Fruit fly (Drosophila melanogaster): ENCODE results near the gene CG5397.
A peak's percentile ranks its signal among the peaks of the same experiment; 100 is the strongest.

The CG5397 gene

dm6 chr2L:1230691-1231090 lies 9.1 kb upstream of the CG5397 start (continued):
- TF ChIP-seq CG34376 (GFP tag; optimal IDR thresholded peaks at IDR 0.05): no peak
- peak; percentile 20 for TF ChIP-seq Dip3 (GFP tag; optimal IDR thresholded peaks at IDR 0.05)
- peak; percentile 17 for TF ChIP-seq CoRest (tag; optimal IDR thresholded peaks at IDR 0.05)
- no peak for TF ChIP-seq kay (GFP tag; optimal IDR thresholded peaks at IDR 0.05)
- TF ChIP-seq onecut (GFP tag; IDR thresholded peaks at IDR 0.05): 0 out of 2 replicates have a peak, but pooled peaks have one; percentile 20
- TF ChIP-seq fd3F (GFP tag; optimal IDR thresholded peaks at IDR 0.05): no peak
- TF ChIP-seq CrebB (tag; optimal IDR thresholded peaks at IDR 0.05): peak; percentile 4
- TF ChIP-seq CG14014 (GFP tag; IDR thresholded peaks at IDR 0.05): 0 out of 2 replicates have a peak, but pooled peaks have one; percentile 7
- no peak for TF ChIP-seq chif (GFP tag; optimal IDR thresholded peaks at IDR 0.05)
- peak; percentile 44 for TF ChIP-seq ind (GFP tag; optimal IDR thresholded peaks at IDR 0.05)
- peak; percentile 15 for TF ChIP-seq mam (GFP tag; optimal IDR thresholded peaks at IDR 0.05)
- TF ChIP-seq Hsf (GFP tag; optimal IDR thresholded peaks at IDR 0.05): no peak
- no peak for TF ChIP-seq CG6175 (GFP tag; IDR thresholded peaks at IDR 0.05)
- peak; percentile 44 for TF ChIP-seq CG1603 (tag; optimal IDR thresholded peaks at IDR 0.05)
- peak; percentile 25 for TF ChIP-seq CG12769 (tag; optimal IDR thresholded peaks at IDR 0.05)
- TF ChIP-seq nau (GFP tag; optimal IDR thresholded peaks at IDR 0.05): no peak
- peak; percentile 61; the same call in 1 of the 3 replicates for TF ChIP-seq zfh1 (GFP tag; IDR thresholded peaks at IDR 0.05)
- peak; percentile 8 for TF ChIP-seq CG8924 (tag; optimal IDR thresholded peaks at IDR 0.05)
- peak; percentile 68 for TF ChIP-seq Fer1 (GFP tag; optimal IDR thresholded peaks at IDR 0.05)
- TF ChIP-seq yki (optimal IDR thresholded peaks at IDR 0.05): no peak
- TF ChIP-seq grau (tag; optimal IDR thresholded peaks at IDR 0.05): peak; percentile 36
- TF ChIP-seq shn (GFP tag; optimal IDR thresholded peaks at IDR 0.05): no peak
- no peak for TF ChIP-seq CG15696 (tag; optimal IDR thresholded peaks at IDR 0.05)
- TF ChIP-seq Ptx1 (GFP tag; IDR thresholded peaks at IDR 0.05): peak; percentile 44
- TF ChIP-seq CG3407 (GFP tag; optimal IDR thresholded peaks at IDR 0.05): no peak
- TF ChIP-seq CG10366 (GFP tag; IDR thresholded peaks at IDR 0.05): peak; percentile 18; the same call in 1 of the 2 replicates
- peak; percentile 52 for TF ChIP-seq CG7839 (tag; optimal IDR thresholded peaks at IDR 0.05)
- TF ChIP-seq E2f1 (GFP tag; IDR thresholded peaks at IDR 0.05): 0 out of 2 replicates have a peak, but pooled peaks have one; percentile 31
- peak; percentile 46 for TF ChIP-seq caup (GFP tag; optimal IDR thresholded peaks at IDR 0.05; ENCODE audit: severe bottlenecking)
- TF ChIP-seq GATAe (GFP tag; conservative IDR thresholded peaks at IDR 0.05): no peak
- TF ChIP-seq eve (GFP tag; optimal IDR thresholded peaks at IDR 0.05): peak in 1 of 2 experiments; percentile 23
- TF ChIP-seq dysf (GFP tag; IDR thresholded peaks at IDR 0.05): peak; percentile 51; the same call in 2 of the 3 replicates
- TF ChIP-seq CG18599 (GFP tag; optimal IDR thresholded peaks at IDR 0.05): peak; percentile 54
- peak; percentile 50 for TF ChIP-seq lmd (GFP tag; IDR thresholded peaks at IDR 0.05)
- TF ChIP-seq Adf1 (GFP tag; IDR thresholded peaks at IDR 0.05): no peak
- peak; percentile 3 for TF ChIP-seq CG4424 (GFP tag; optimal IDR thresholded peaks at IDR 0.05)
- no peak for TF ChIP-seq tio (GFP tag; optimal IDR thresholded peaks at IDR 0.05)
- TF ChIP-seq jumu (GFP tag; optimal IDR thresholded peaks at IDR 0.05): peak; percentile 19
- TF ChIP-seq CG7556 (GFP tag; optimal IDR thresholded peaks at IDR 0.05): peak; percentile 58
- no peak for TF ChIP-seq CG10321 (GFP tag; IDR thresholded peaks at IDR 0.05)
- peak in 1 of 2 experiments; percentile 9 for TF ChIP-seq Pdp1 (GFP tag; optimal IDR thresholded peaks at IDR 0.05)
- no peak for TF ChIP-seq Bteb2 (GFP tag; optimal IDR thresholded peaks at IDR 0.05)
- peak; percentile 59 for TF ChIP-seq dmrt99B (tag; optimal IDR thresholded peaks at IDR 0.05)
- no peak for TF ChIP-seq CG10543 (GFP tag; optimal IDR thresholded peaks at IDR 0.05)
- TF ChIP-seq bcd (GFP tag; optimal IDR thresholded peaks at IDR 0.05): peak; percentile 44
- no peak for TF ChIP-seq gcm2 (GFP tag; optimal IDR thresholded peaks at IDR 0.05)
- TF ChIP-seq CG4360 (GFP tag; IDR thresholded peaks at IDR 0.05): no peak
- TF ChIP-seq CG2120 (GFP tag; optimal IDR thresholded peaks at IDR 0.05): peak; percentile 60
- TF ChIP-seq esg (GFP tag; conservative IDR thresholded peaks at IDR 0.05): 0 out of 2 replicates have a peak, but pooled peaks have one; percentile 35
- TF ChIP-seq Camta (GFP tag; optimal IDR thresholded peaks at IDR 0.05): no peak
- no peak for TF ChIP-seq CG13775 (GFP tag; optimal IDR thresholded peaks at IDR 0.05)
